Fruit fly (Drosophila melanogaster) whole organism, adult: ENCODE data around the gene CG7275.

Source experiments
- CG11617 ChIP-seq: fragments of 200-800 bp; sonication (Bioruptor generic); optimal IDR thresholded peaks from 2 replicates; lab custom pipeline; 2017; ENCODE audit warnings: mild to moderate bottlenecking, missing biosample characterization, missing genetic modification reagents, missing genetic modification characterization
- CG12768 ChIP-seq: fragments of 200-800 bp; sonication (Bioruptor generic); optimal IDR thresholded peaks from 2 replicates; lab custom pipeline; 2017; ENCODE audit warnings: missing biosample characterization, missing genetic modification characterization, mild to moderate bottlenecking, moderate library complexity, missing genetic modification reagents
- CG14711 ChIP-seq: fragments of 200-800 bp; sonication (Bioruptor generic); optimal IDR thresholded peaks from 2 replicates; lab custom pipeline; 2018; ENCODE audit warnings: missing biosample characterization, mild to moderate bottlenecking, missing genetic modification characterization, moderate library complexity
- CG1620 ChIP-seq: fragments of 200-800 bp; sonication (Bioruptor generic); optimal IDR thresholded peaks from 2 replicates; lab custom pipeline; 2016; ENCODE audit warnings: missing biosample characterization, missing genetic modification characterization
- CG33017 ChIP-seq: fragments of 200-800 bp; sonication (Bioruptor generic); optimal IDR thresholded peaks from 2 replicates; lab custom pipeline; 2018; ENCODE audit warnings: missing biosample characterization, mild to moderate bottlenecking, missing genetic modification characterization, moderate library complexity
- CG5204 ChIP-seq: fragments of 200-800 bp; sonication (Bioruptor generic); optimal IDR thresholded peaks from 2 replicates; lab custom pipeline; 2016; ENCODE audit warnings: missing biosample characterization, missing genetic modification characterization
- CG7045 ChIP-seq: fragments of 200-800 bp; sonication (Bioruptor generic); optimal IDR thresholded peaks from 2 replicates; lab custom pipeline; 2017; ENCODE audit warnings: missing biosample characterization, mild to moderate bottlenecking, missing genetic modification characterization
- CG7101 ChIP-seq: fragments of 200-800 bp; sonication (Bioruptor generic); optimal IDR thresholded peaks from 2 replicates; lab custom pipeline; 2018; ENCODE audit warnings: missing biosample characterization, mild to moderate bottlenecking, missing genetic modification characterization, moderate library complexity
- Clk ChIP-seq: fragments of 200-800 bp; sonication (Bioruptor generic); optimal IDR thresholded peaks from 2 replicates; lab custom pipeline; 2017; ENCODE audit warnings: missing biosample characterization, missing genetic modification characterization
- Crg-1 ChIP-seq: fragments of 200-800 bp; sonication (Bioruptor generic); optimal IDR thresholded peaks from 2 replicates; lab custom pipeline; 2016; ENCODE audit warnings: missing biosample characterization, missing genetic modification characterization
- Hr96 ChIP-seq: fragments of 200-800 bp; sonication (Bioruptor generic); optimal IDR thresholded peaks from 2 replicates; lab custom pipeline; 2016; ENCODE audit warnings: missing biosample characterization, missing genetic modification characterization
- Mnt ChIP-seq: fragments of 200-800 bp; sonication (Bioruptor generic); optimal IDR thresholded peaks from 2 replicates; lab custom pipeline; 2016; ENCODE audit warnings: missing biosample characterization, mild to moderate bottlenecking, missing genetic modification characterization
- bab1 ChIP-seq: fragments of 200-800 bp; sonication (Bioruptor generic); optimal IDR thresholded peaks from 3 replicates; lab custom pipeline; 2019; ENCODE audit warnings: missing biosample characterization, mild to moderate bottlenecking, missing genetic modification characterization, moderate library complexity
- cic ChIP-seq: fragments of 200-800 bp; sonication (Bioruptor generic); optimal IDR thresholded peaks from 2 replicates; lab custom pipeline; 2017; ENCODE audit warnings: missing biosample characterization, mild to moderate bottlenecking, missing genetic modification characterization, moderate library complexity
- cnc ChIP-seq, 2 experiments: fragments of >200 bp; optimal IDR thresholded peaks; 2 replicates each; lab custom pipeline; 2017
- kay ChIP-seq: fragments of 200-800 bp; sonication (Bioruptor generic); peaks from one replicate; lab custom pipeline; 2016; ENCODE audit warnings: missing biosample characterization, missing genetic modification characterization, borderline replicate concordance
- ovo ChIP-seq: fragments of 200-800 bp; sonication (Bioruptor generic); optimal IDR thresholded peaks from 2 replicates; lab custom pipeline; 2016; ENCODE audit warnings: missing biosample characterization, missing genetic modification characterization
- pad ChIP-seq: fragments of 200-800 bp; sonication (Bioruptor generic); optimal IDR thresholded peaks from 3 replicates; lab custom pipeline; 2017; ENCODE audit warnings: missing biosample characterization, missing genetic modification characterization, mild to moderate bottlenecking, moderate library complexity, missing genetic modification reagents
- tj ChIP-seq: fragments of 200-800 bp; sonication (Bioruptor generic); optimal IDR thresholded peaks from 3 replicates; lab custom pipeline; 2017; ENCODE audit warnings: missing biosample characterization, mild to moderate bottlenecking, missing genetic modification characterization, moderate library complexity
- toe ChIP-seq: fragments of 200-800 bp; sonication (Bioruptor generic); optimal IDR thresholded peaks from 2 replicates; lab custom pipeline; 2016; ENCODE audit warnings: missing biosample characterization, missing genetic modification characterization

CG7275 gene

DNA sequence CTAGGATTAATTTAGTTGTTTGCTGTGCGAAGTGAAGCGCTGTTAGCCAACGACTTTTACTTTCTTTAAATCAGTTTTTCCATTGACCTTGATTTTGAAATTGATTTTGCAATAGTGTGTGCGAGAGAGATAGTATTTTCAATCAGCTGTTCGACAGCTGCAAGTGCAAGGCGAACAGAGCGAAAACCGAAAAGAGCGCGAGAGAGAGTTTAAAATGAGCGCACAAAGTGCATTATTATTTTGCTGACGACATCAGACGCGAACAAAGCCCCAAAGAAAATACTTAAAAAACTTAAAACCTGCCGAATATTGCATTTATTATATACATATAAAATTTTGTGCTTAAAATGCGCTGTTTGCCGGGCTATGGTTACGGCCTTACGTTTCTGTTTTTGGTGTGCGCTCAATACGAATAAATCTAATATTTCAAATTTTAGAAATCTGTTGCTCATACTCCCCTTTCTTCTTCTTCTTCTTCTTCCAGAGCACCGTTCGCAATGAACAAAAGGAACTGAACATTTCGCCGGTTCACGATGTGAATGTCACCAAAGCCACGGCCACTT lies 13.0 kb downstream of the CG7275 start:
- TF ChIP-seq Clk (GFP tag; lab: Kevin White, UChicago) (no peak), Mnt (peak; percentile 44), cic (GFP tag; lab: Kevin White, UChicago) (peak; percentile 65), CG12768 (GFP tag; lab: Kevin White, UChicago) (peak; percentile 42), tj (GFP tag; lab: Kevin White, UChicago) (peak; percentile 98), CG33017 (tag; lab: Kevin White, UChicago) (peak; percentile 57), CG11617 (GFP tag; lab: Kevin White, UChicago) (peak; percentile 55), Crg-1 (GFP tag; lab: Kevin White, UChicago) (no peak), bab1 (peak; percentile 37), pad (GFP tag; lab: Kevin White, UChicago) (peak; percentile 41), kay (GFP tag; lab: Kevin White, UChicago) (peak; percentile 98)

DNA sequence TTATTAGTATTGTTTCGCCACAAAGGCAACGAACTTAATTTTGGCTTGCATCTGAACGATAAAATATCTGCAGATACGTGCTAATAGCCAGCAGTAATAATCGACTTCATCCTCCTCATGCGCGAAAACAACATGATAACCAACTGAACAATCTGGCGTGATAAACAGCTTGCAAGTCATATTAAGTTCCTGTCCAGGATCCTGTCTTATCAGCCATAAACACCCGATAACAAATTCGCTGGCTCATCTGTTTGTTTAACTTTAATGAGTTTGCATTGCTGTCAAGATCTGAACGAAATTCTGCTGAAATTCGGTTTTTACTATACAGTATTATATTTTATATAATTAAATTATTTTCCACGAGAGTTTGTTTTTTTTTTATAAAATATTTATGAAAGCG lies 14.5 kb downstream of the CG7275 start:
- TF ChIP-seq cnc (optimal IDR thresholded peaks at IDR 0.05; lab: Kevin White, UChicago) (peak in 1 of 2 experiments; percentile 64), tj (GFP tag; lab: Kevin White, UChicago) (peak; percentile 78), Clk (GFP tag; lab: Kevin White, UChicago) (no peak), ovo (no peak), pad (GFP tag; lab: Kevin White, UChicago) (no peak), cic (GFP tag; lab: Kevin White, UChicago) (no peak), Hr96 (GFP tag; lab: Kevin White, UChicago) (no peak), CG14711 (tag; lab: Kevin White, UChicago) (no peak), CG7101 (tag; lab: Kevin White, UChicago) (no peak), CG5204 (no peak), Mnt (no peak)

DNA sequence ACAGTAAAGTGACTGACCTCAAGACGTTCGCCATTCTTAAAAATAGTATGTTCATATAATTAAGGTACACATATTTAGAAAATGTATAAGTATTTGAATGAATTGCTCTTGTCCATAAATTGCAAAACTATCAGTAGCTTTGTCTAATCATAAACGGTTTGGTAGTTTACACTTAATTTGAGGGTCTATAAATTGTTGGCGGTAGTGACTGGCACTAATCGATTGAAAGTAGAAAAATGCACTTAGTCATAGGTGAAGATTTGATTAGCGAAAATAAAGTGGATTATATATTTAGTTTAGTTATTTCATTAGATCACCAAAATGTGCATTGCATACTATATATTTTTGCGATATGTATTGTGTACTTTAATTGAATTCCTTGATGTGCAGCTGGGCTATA lies 15.0 kb downstream of the CG7275 start:
- no peak for TF ChIP-seq toe (GFP tag; lab: Kevin White, UChicago)
- TF ChIP-seq kay (GFP tag; lab: Kevin White, UChicago) = peak; percentile 66
- no peak for TF ChIP-seq pad (GFP tag; lab: Kevin White, UChicago)
- TF ChIP-seq CG7045 = no peak
- TF ChIP-seq CG1620 (GFP tag; lab: Kevin White, UChicago) = no peak
- TF ChIP-seq Crg-1 (GFP tag; lab: Kevin White, UChicago) = no peak
- TF ChIP-seq CG12768 (GFP tag; lab: Kevin White, UChicago) = no peak
- TF ChIP-seq Hr96 (GFP tag; lab: Kevin White, UChicago) = no peak
- peak in 1 of 2 experiments; percentile 63 for TF ChIP-seq cnc (optimal IDR thresholded peaks at IDR 0.05; lab: Kevin White, UChicago)

DNA sequence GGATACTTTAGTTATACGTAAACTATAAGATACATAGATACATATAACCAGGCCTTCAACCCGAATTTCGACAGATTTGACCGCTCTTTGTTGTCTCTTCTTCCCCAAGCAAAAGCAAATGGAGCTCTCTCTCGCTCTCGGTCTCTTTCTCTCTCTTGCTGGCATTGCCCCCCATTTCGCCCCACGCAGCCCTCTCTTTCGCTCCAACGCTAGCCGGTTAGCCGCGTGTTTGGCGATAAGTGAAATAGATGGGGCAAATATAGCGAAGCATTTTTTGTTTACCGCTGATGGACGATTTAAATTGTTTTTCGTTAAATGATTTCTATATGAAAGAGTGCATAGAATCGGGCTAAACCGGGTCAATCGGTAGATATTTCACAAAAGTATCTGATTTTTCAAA lies 15.6 kb downstream of the CG7275 start:
- TF ChIP-seq cic (GFP tag; lab: Kevin White, UChicago) = no peak
- TF ChIP-seq tj (GFP tag; lab: Kevin White, UChicago) = peak; percentile 58
- peak; percentile 98 for TF ChIP-seq Mnt

DNA sequence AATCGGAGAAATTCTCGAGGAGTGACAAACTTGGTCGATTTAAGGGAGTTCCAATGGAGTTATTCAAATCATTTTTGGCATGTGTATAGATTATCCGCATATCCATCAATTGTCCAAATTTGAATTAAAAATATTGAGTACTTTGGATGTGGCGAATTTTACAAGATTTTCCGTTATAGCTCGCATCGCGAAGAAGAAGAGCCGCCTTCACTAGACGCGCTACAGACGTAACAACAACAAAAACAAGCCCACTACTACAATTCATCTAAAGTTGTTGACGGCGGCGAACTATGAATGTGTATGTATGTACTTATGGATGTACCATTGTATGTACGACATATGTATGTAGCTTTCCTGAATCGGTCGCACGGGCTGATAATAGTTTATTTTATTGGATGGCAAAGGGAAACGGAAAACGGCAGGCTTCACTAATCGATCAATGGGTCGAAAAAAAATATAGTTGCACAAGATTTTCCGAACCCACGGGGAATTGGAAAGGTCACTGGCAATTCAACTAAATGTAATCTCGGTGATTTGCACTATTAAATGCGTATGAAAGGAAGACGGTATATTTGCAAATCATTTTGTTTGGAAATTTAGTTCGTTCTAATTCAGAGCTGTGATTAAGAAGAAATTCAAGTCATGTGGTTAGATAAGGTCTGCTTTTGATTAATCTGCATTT lies 16.2 kb downstream of the CG7275 start:
- TF ChIP-seq CG1620 (GFP tag; lab: Kevin White, UChicago) (no peak), cic (GFP tag; lab: Kevin White, UChicago) (peak; percentile 99), CG7101 (tag; lab: Kevin White, UChicago) (no peak), Mnt (peak; percentile 82), CG5204 (no peak), CG14711 (tag; lab: Kevin White, UChicago) (no peak), Clk (GFP tag; lab: Kevin White, UChicago) (no peak), tj (GFP tag; lab: Kevin White, UChicago) (peak; percentile 26), Crg-1 (GFP tag; lab: Kevin White, UChicago) (no peak), CG12768 (GFP tag; lab: Kevin White, UChicago) (no peak), kay (GFP tag; lab: Kevin White, UChicago) (peak; percentile 91), pad (GFP tag; lab: Kevin White, UChicago) (no peak), ovo (no peak), cnc (optimal IDR thresholded peaks at IDR 0.05; lab: Kevin White, UChicago) (peak in 1 of 2 experiments; percentile 59), CG33017 (tag; lab: Kevin White, UChicago) (no peak), CG11617 (GFP tag; lab: Kevin White, UChicago) (no peak)

DNA sequence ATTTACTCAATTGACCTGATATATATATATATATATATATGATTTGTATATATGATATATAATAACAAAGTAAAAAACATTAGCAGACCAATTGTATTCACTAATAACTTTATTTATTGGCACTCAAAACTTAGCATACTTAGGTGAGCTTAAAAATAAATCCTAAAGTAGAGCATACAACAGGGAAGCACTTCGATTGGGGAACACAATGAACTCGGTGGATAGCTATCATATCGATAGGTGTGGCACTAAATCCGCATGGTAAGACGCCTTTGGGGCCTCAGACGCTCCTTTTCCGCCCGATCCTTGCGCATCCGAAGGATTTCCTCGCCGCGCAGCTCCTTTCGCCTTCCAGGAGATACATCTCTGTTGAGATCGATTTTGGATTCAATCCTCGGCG lies 17.7 kb downstream of the CG7275 start:
- TF ChIP-seq bab1 (no peak), CG7045 (no peak), tj (GFP tag; lab: Kevin White, UChicago) (no peak)

DNA sequence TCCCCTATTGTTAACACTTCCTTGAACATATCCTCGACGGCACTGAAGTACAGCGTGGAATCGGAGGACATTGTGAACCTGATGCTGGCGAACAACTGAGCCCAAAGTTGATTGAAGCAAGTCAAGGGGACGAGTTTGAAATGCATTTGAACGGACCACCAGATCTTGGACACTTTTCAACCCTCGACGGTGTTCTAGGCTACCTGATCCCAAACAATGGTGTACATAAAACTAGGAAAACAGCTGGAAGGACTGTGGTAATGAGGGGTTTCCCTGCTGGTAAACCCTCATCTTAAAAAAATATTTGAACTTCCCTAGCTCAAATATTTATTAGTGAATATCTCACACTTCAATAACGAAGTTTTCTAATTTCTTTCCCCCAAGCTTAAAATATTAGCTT lies 18.2 kb downstream of the CG7275 start, which contains the start of gene CG13454:
TSS of gene CG13454 (minus strand) at position 101 of the 400 bp plus-strand sequence.
- TF ChIP-seq Hr96 (GFP tag; lab: Kevin White, UChicago) = no peak
